Worm (Caenorhabditis elegans) whole organism, midembryonic: ENCODE results near the gene str-214.

Experiments
- T22C8.4 ChIP-seq: fragments of 200-800 bp; sonication (Bioruptor generic); IDR thresholded peaks from 2 replicates; pipeline ENCODE4 v1.3.6; 2022; ENCODE audit warnings: missing genetic modification characterization, missing compliant biosample characterization
- cog-1 ChIP-seq: sonication (generic microtip); optimal IDR thresholded peaks from 2 replicates; lab custom pipeline; 2016; ENCODE audit warnings: missing genetic modification characterization, missing compliant biosample characterization
- flt-1 ChIP-seq: fragments of 200-800 bp; sonication (Bioruptor generic); IDR thresholded peaks from 2 replicates; pipeline ENCODE4 v1.3.6; 2022; ENCODE audit warnings: missing genetic modification characterization, missing compliant biosample characterization
- klf-2 ChIP-seq: fragments of 200-800 bp; sonication (Bioruptor generic); conservative IDR thresholded peaks from 2 replicates; pipeline ENCODE4 v1.3.6; 2022; ENCODE audit warnings: missing genetic modification reagents, missing genetic modification characterization, missing compliant biosample characterization
- med-1 ChIP-seq: sonication (generic microtip); optimal IDR thresholded peaks from 2 replicates; lab custom pipeline; 2017; ENCODE audit warnings: missing genetic modification characterization, mild to moderate bottlenecking, missing compliant biosample characterization, antibody characterized with exemption, missing genetic modification reagents; ENCODE audit not compliant: insufficient read depth
- ref-1 ChIP-seq: fragments of 200-800 bp; sonication (Bioruptor generic); conservative IDR thresholded peaks from 2 replicates; pipeline ENCODE4 v1.3.6; 2022; ENCODE audit warnings: missing genetic modification reagents, missing genetic modification characterization, missing compliant biosample characterization
- tab-1 ChIP-seq: fragments of 200-800 bp; sonication (Bioruptor generic); IDR thresholded peaks from 2 replicates; pipeline ENCODE4 v1.3.6; 2022; ENCODE audit warnings: missing genetic modification characterization, missing compliant biosample characterization
- ztf-23 ChIP-seq: fragments of 200-800 bp; sonication (Bioruptor generic); IDR thresholded peaks from 2 replicates; pipeline ENCODE4 v1.3.6; 2022; ENCODE audit warnings: missing genetic modification reagents, missing genetic modification characterization, missing compliant biosample characterization
- ztf-29 ChIP-seq: fragments of 200-800 bp; sonication (Bioruptor generic); IDR thresholded peaks from 2 replicates; pipeline ENCODE4 v1.3.6; 2022; ENCODE audit warnings: missing genetic modification reagents, missing genetic modification characterization, missing compliant biosample characterization

Gene str-214

ce11 chrV:16292409-16292808 lies 22.7 kb upstream of the str-214 start, which contains the start of gene oac-5:
TSS of gene oac-5 (plus strand) at chrV:16292709.
- TF ChIP-seq flt-1 (GFP tag; lab: Robert Waterston, UW) (no peak), ztf-23 (GFP tag; lab: Robert Waterston, UW) (no peak), med-1 (no peak), ref-1 (no peak), tab-1 (GFP tag; lab: Robert Waterston, UW) (no peak), T22C8.4 (no peak), cog-1 (tag; lab: Kevin White, UChicago) (no peak), klf-2 (no peak), ztf-29 (GFP tag; lab: Robert Waterston, UW) (no peak)

ce11 chrV:16297070-16297469 lies 18.0 kb upstream of the str-214 start, which contains the start of gene srbc-83:
TSS of gene srbc-83 (plus strand) at chrV:16297370.
- TF ChIP-seq med-1 (no peak), klf-2 (no peak), cog-1 (tag; lab: Kevin White, UChicago) (no peak), flt-1 (GFP tag; lab: Robert Waterston, UW) (no peak), T22C8.4 (no peak), ztf-29 (GFP tag; lab: Robert Waterston, UW) (no peak), tab-1 (GFP tag; lab: Robert Waterston, UW) (no peak), ref-1 (no peak)

- no peak for TF ChIP-seq med-1
- TF ChIP-seq cog-1 (tag; lab: Kevin White, UChicago), result no peak
- no peak for TF ChIP-seq T22C8.4
- no peak for TF ChIP-seq ztf-23 (GFP tag; lab: Robert Waterston, UW)
- no peak for TF ChIP-seq tab-1 (GFP tag; lab: Robert Waterston, UW)
- TF ChIP-seq ref-1, result no peak
- no peak for TF ChIP-seq klf-2
- no peak for TF ChIP-seq ztf-29 (GFP tag; lab: Robert Waterston, UW)
- TF ChIP-seq flt-1 (GFP tag; lab: Robert Waterston, UW), result no peak
Measured at ce11 chrV:16298669-16299068, 16.4 kb upstream of the str-214 start, which contains the start of gene srbc-84. TSS of gene srbc-84 (plus strand) at chrV:16298969.

ce11 chrV:16299834-16300233 lies 15.3 kb upstream of the str-214 start:
- TF ChIP-seq ztf-23 (GFP tag; lab: Robert Waterston, UW), result no peak
- TF ChIP-seq ref-1, result no peak
- no peak for TF ChIP-seq flt-1 (GFP tag; lab: Robert Waterston, UW)
- TF ChIP-seq T22C8.4, result no peak
- no peak for TF ChIP-seq cog-1 (tag; lab: Kevin White, UChicago)
- TF ChIP-seq tab-1 (GFP tag; lab: Robert Waterston, UW), result no peak
- no peak for TF ChIP-seq ztf-29 (GFP tag; lab: Robert Waterston, UW)
- TF ChIP-seq med-1, result no peak

- TF ChIP-seq ztf-29 (GFP tag; lab: Robert Waterston, UW) (no peak), ztf-23 (GFP tag; lab: Robert Waterston, UW) (no peak), cog-1 (tag; lab: Kevin White, UChicago) (no peak), med-1 (no peak), T22C8.4 (no peak), ref-1 (no peak), flt-1 (GFP tag; lab: Robert Waterston, UW) (no peak)
Measured at ce11 chrV:16300276-16300675, 14.8 kb upstream of the str-214 start, which contains the start of gene srbc-82. TSS of gene srbc-82 (plus strand) at chrV:16300576.

ce11 chrV:16302439-16302838 lies 12.7 kb upstream of the str-214 start, which contains the start of the genes C31A11.13 and oac-6:
TSS of gene C31A11.13 (minus strand) at chrV:16302551.
TSS of gene oac-6 (plus strand) at chrV:16302717.
- TF ChIP-seq ztf-29 (GFP tag; lab: Robert Waterston, UW), result no peak
- no peak for TF ChIP-seq ref-1
- no peak for TF ChIP-seq klf-2
- no peak for TF ChIP-seq med-1
- TF ChIP-seq cog-1 (tag; lab: Kevin White, UChicago), result no peak
- TF ChIP-seq ztf-23 (GFP tag; lab: Robert Waterston, UW), result no peak
- TF ChIP-seq flt-1 (GFP tag; lab: Robert Waterston, UW), result no peak
- no peak for TF ChIP-seq tab-1 (GFP tag; lab: Robert Waterston, UW)
- TF ChIP-seq T22C8.4, result no peak

- TF ChIP-seq ref-1 (no peak), ztf-23 (GFP tag; lab: Robert Waterston, UW) (no peak), klf-2 (no peak), ztf-29 (GFP tag; lab: Robert Waterston, UW) (no peak), tab-1 (GFP tag; lab: Robert Waterston, UW) (no peak)
Measured at ce11 chrV:16307253-16307652, 7.9 kb upstream of the str-214 start, which contains the start of gene srxa-7. TSS of gene srxa-7 (plus strand) at chrV:16307553.

- TF ChIP-seq flt-1 (GFP tag; lab: Robert Waterston, UW) (no peak), cog-1 (tag; lab: Kevin White, UChicago) (no peak)
Measured at ce11 chrV:16308343-16308742, 6.8 kb upstream of the str-214 start.

- TF ChIP-seq tab-1 (GFP tag; lab: Robert Waterston, UW), result no peak
- no peak for TF ChIP-seq ztf-29 (GFP tag; lab: Robert Waterston, UW)
- no peak for TF ChIP-seq med-1
- no peak for TF ChIP-seq ref-1
- TF ChIP-seq cog-1 (tag; lab: Kevin White, UChicago), result no peak
- TF ChIP-seq ztf-23 (GFP tag; lab: Robert Waterston, UW), result no peak
- no peak for TF ChIP-seq flt-1 (GFP tag; lab: Robert Waterston, UW)
- no peak for TF ChIP-seq klf-2
- no peak for TF ChIP-seq T22C8.4
Measured at ce11 chrV:16309523-16309922, 5.6 kb upstream of the str-214 start, which contains the start of gene oac-7. TSS of gene oac-7 (plus strand) at chrV:16309805.

- no peak for TF ChIP-seq tab-1 (GFP tag; lab: Robert Waterston, UW)
- TF ChIP-seq T22C8.4, result no peak
- no peak for TF ChIP-seq ztf-23 (GFP tag; lab: Robert Waterston, UW)
- TF ChIP-seq ztf-29 (GFP tag; lab: Robert Waterston, UW), result no peak
- no peak for TF ChIP-seq klf-2
- no peak for TF ChIP-seq med-1
- TF ChIP-seq cog-1 (tag; lab: Kevin White, UChicago), result no peak
- TF ChIP-seq ref-1, result no peak
- no peak for TF ChIP-seq flt-1 (GFP tag; lab: Robert Waterston, UW)
Measured at ce11 chrV:16317244-16317643, 2.1 kb downstream of the str-214 start, which contains the start of gene srh-180. TSS of gene srh-180 (plus strand) at chrV:16317544.
